Worm (Caenorhabditis elegans): Measurements from ENCODE around the gene trx-3.

- TF ChIP-seq zag-1 (tag; optimal IDR thresholded peaks at IDR 0.05) (no peak), lsy-2 (tag; optimal IDR thresholded peaks at IDR 0.05) (no peak), snpc-4 (tag; optimal IDR thresholded peaks at IDR 0.05) (no peak), ztf-11 (tag; optimal IDR thresholded peaks at IDR 0.05) (no peak)
Measured at ce11 chrIV:4469055-4469454, 17.8 kb upstream of the trx-3 start.

Data from whole organism, L2 larva.